Fruit fly (Drosophila melanogaster) whole organism, wandering third instar larva: ENCODE measurements around the gene Polr3I.

Experiments
- CG9705 ChIP-seq: fragments of 200-800 bp; sonication (Bioruptor generic); optimal IDR thresholded peaks from 2 replicates; lab custom pipeline; 2018; ENCODE audit warnings: missing biosample characterization, mild to moderate bottlenecking, missing genetic modification characterization
- Hr83 ChIP-seq: fragments of 200-300 bp; sonication (Bioruptor generic); optimal IDR thresholded peaks from 2 replicates; lab custom pipeline; 2016; ENCODE audit warnings: missing biosample characterization, mild to moderate bottlenecking, missing genetic modification characterization, moderate library complexity; ENCODE audit not compliant: poor library complexity, severe bottlenecking
- brk ChIP-seq: fragments of 200-800 bp; sonication (Bioruptor generic); optimal IDR thresholded peaks from 2 replicates; lab custom pipeline; 2016; ENCODE audit warnings: missing biosample characterization, mild to moderate bottlenecking, missing genetic modification characterization
- pan ChIP-seq: fragments of >200 bp; optimal IDR thresholded peaks from 2 replicates; lab custom pipeline; 2017
- psq ChIP-seq: fragments of 200-800 bp; sonication (Bioruptor generic); optimal IDR thresholded peaks from 3 replicates; lab custom pipeline; 2017; ENCODE audit warnings: missing biosample characterization, mild to moderate bottlenecking, missing genetic modification characterization, moderate library complexity

- TF ChIP-seq CG9705 (GFP tag; lab: Kevin White, UChicago) (no peak), brk (GFP tag; lab: Kevin White, UChicago) (no peak), pan (no peak), psq (GFP tag; lab: Kevin White, UChicago) (no peak), Hr83 (GFP tag; lab: Kevin White, UChicago) (peak; percentile 6)
Observed at dm6 chrX:16835304-16835703, 49.1 kb upstream of the Polr3I start, which contains the start of the genes CG13004 and CG46306.
